Worm (Caenorhabditis elegans) whole organism, late embryonic: ENCODE measurements around the gene C48D1.1.

Experiments used
- C38D4.7 ChIP-seq: fragments of 200-800 bp; sonication (Bioruptor generic); optimal IDR thresholded peaks from 2 replicates; lab custom pipeline; 2018; ENCODE audit warnings: mild to moderate bottlenecking, missing genetic modification characterization, moderate library complexity, missing compliant biosample characterization
- F13H6.1 ChIP-seq: sonication (generic microtip); optimal IDR thresholded peaks from 2 replicates; lab custom pipeline; 2016; ENCODE audit warnings: missing genetic modification characterization, missing compliant biosample characterization
- Y22D7AL.16 ChIP-seq: sonication (generic microtip); optimal IDR thresholded peaks from 2 replicates; lab custom pipeline; 2016; ENCODE audit warnings: missing genetic modification characterization, missing compliant biosample characterization
- ceh-19 ChIP-seq: fragments of 200-800 bp; sonication (Bioruptor generic); optimal IDR thresholded peaks from 2 replicates; lab custom pipeline; 2018; ENCODE audit warnings: mild to moderate bottlenecking, missing genetic modification characterization, missing compliant biosample characterization
- ceh-24 ChIP-seq: sonication (generic microtip); optimal IDR thresholded peaks from 2 replicates; lab custom pipeline; 2016; ENCODE audit warnings: mild to moderate bottlenecking, missing genetic modification characterization, missing compliant biosample characterization
- ceh-31 ChIP-seq: sonication (generic microtip); optimal IDR thresholded peaks from 2 replicates; lab custom pipeline; 2016; ENCODE audit warnings: missing genetic modification characterization, missing compliant biosample characterization
- ceh-34 ChIP-seq: sonication (generic microtip); optimal IDR thresholded peaks from 2 replicates; lab custom pipeline; 2016; ENCODE audit warnings: mild to moderate bottlenecking, missing genetic modification characterization, missing compliant biosample characterization
- ceh-45 ChIP-seq: fragments of 200-800 bp; sonication (Bioruptor generic); IDR thresholded peaks from 2 replicates; pipeline ENCODE4 v1.3.6; 2022; ENCODE audit warnings: missing genetic modification reagents, missing genetic modification characterization, missing compliant biosample characterization
- ceh-48 ChIP-seq: sonication (generic microtip); optimal IDR thresholded peaks from 2 replicates; lab custom pipeline; 2016; ENCODE audit warnings: missing genetic modification characterization, inconsistent platforms, missing compliant biosample characterization
- ceh-6 ChIP-seq: fragments of 200-800 bp; sonication (Bioruptor generic); optimal IDR thresholded peaks from 2 replicates; lab custom pipeline; 2018; ENCODE audit warnings: mild to moderate bottlenecking, missing genetic modification characterization, missing compliant biosample characterization
- ceh-9 ChIP-seq: sonication (generic microtip); optimal IDR thresholded peaks from 2 replicates; lab custom pipeline; 2016; ENCODE audit warnings: mild to moderate bottlenecking, missing genetic modification characterization, inconsistent platforms, missing compliant biosample characterization
- dve-1 ChIP-seq: sonication (generic microtip); optimal IDR thresholded peaks from 2 replicates; lab custom pipeline; 2017; ENCODE audit warnings: antibody characterized with exemption, mild to moderate bottlenecking, missing genetic modification characterization, missing compliant biosample characterization
- elt-2 ChIP-seq: sonication (generic microtip); optimal IDR thresholded peaks from 2 replicates; lab custom pipeline; 2016; ENCODE audit warnings: missing genetic modification reagents, missing genetic modification characterization, missing compliant biosample characterization
- ets-4 ChIP-seq: sonication (generic microtip); optimal IDR thresholded peaks from 2 replicates; lab custom pipeline; 2016; ENCODE audit warnings: missing genetic modification characterization, missing compliant biosample characterization
- eyg-1 ChIP-seq: sonication (generic microtip); optimal IDR thresholded peaks from 2 replicates; lab custom pipeline; 2016; ENCODE audit warnings: missing genotype, missing genetic modification characterization, missing compliant biosample characterization
- fkh-10 ChIP-seq: fragments of 150-350 bp; optimal IDR thresholded peaks from 2 replicates; lab custom pipeline; 2014; ENCODE audit warnings: missing biosample characterization, missing genetic modification reagents, missing genetic modification characterization
- hlh-13 ChIP-seq: fragments of 200-800 bp; sonication (Bioruptor generic); optimal IDR thresholded peaks from 2 replicates; lab custom pipeline; 2018; ENCODE audit warnings: mild to moderate bottlenecking, missing genetic modification characterization, missing compliant biosample characterization
- hlh-30 ChIP-seq: sonication (generic microtip); optimal IDR thresholded peaks from 2 replicates; lab custom pipeline; 2017; ENCODE audit warnings: antibody characterized with exemption, missing genetic modification characterization, missing compliant biosample characterization; ENCODE audit not compliant: insufficient read depth
- hlh-8 ChIP-seq: sonication (generic microtip); optimal IDR thresholded peaks from 2 replicates; lab custom pipeline; 2016; ENCODE audit warnings: missing genotype, missing genetic modification characterization, missing compliant biosample characterization
- lim-6 ChIP-seq: sonication (generic microtip); optimal IDR thresholded peaks from 2 replicates; lab custom pipeline; 2016; ENCODE audit warnings: missing genetic modification characterization, missing compliant biosample characterization
- lin-11 ChIP-seq: fragments of 200-800 bp; sonication (Bioruptor generic); optimal IDR thresholded peaks from 2 replicates; lab custom pipeline; 2018; ENCODE audit warnings: mild to moderate bottlenecking, missing genetic modification characterization, missing compliant biosample characterization
- madf-2 ChIP-seq: sonication (generic microtip); optimal IDR thresholded peaks from 2 replicates; lab custom pipeline; 2017; ENCODE audit warnings: missing genetic modification characterization, missing compliant biosample characterization
- nhr-11 ChIP-seq: fragments of 150-350 bp; optimal IDR thresholded peaks from 2 replicates; lab custom pipeline; 2014; ENCODE audit warnings: missing biosample characterization, missing genetic modification characterization
- nhr-232 ChIP-seq: sonication (generic microtip); optimal IDR thresholded peaks from 2 replicates; lab custom pipeline; 2016; ENCODE audit warnings: missing genetic modification characterization, missing compliant biosample characterization
- npax-4 ChIP-seq: sonication (generic microtip); optimal IDR thresholded peaks from 2 replicates; lab custom pipeline; 2016; ENCODE audit warnings: missing genetic modification characterization, missing compliant biosample characterization
- odd-2 ChIP-seq: sonication (generic microtip); optimal IDR thresholded peaks from 2 replicates; lab custom pipeline; 2017; ENCODE audit warnings: antibody characterized with exemption, mild to moderate bottlenecking, missing genetic modification characterization, missing compliant biosample characterization
- pag-3 ChIP-seq: sonication (generic microtip); optimal IDR thresholded peaks from 2 replicates; lab custom pipeline; 2016; ENCODE audit warnings: missing compliant biosample characterization, missing genetic modification characterization, borderline replicate concordance
- pat-9 ChIP-seq: fragments of 200-800 bp; sonication (Bioruptor generic); optimal IDR thresholded peaks from 2 replicates; lab custom pipeline; 2018; ENCODE audit warnings: mild to moderate bottlenecking, missing genetic modification characterization, moderate library complexity, missing compliant biosample characterization
- pha-2 ChIP-seq: sonication (generic microtip); optimal IDR thresholded peaks from 2 replicates; lab custom pipeline; 2017; ENCODE audit warnings: mild to moderate bottlenecking, missing genetic modification characterization, missing compliant biosample characterization
- pros-1 ChIP-seq: fragments of 150-350 bp; optimal IDR thresholded peaks from 2 replicates; lab custom pipeline; 2014; ENCODE audit warnings: missing biosample characterization, missing genetic modification reagents, missing genetic modification characterization
- ref-2 ChIP-seq: sonication (generic microtip); optimal IDR thresholded peaks from 2 replicates; lab custom pipeline; 2016; ENCODE audit warnings: missing genetic modification characterization, missing compliant biosample characterization
- sdc-2 ChIP-seq: sonication (generic microtip); optimal IDR thresholded peaks from 2 replicates; lab custom pipeline; 2016; ENCODE audit warnings: missing genotype, missing genetic modification characterization, missing compliant biosample characterization
- sox-2 ChIP-seq: fragments of 200-800 bp; sonication (Bioruptor generic); IDR thresholded peaks from 2 replicates; pipeline ENCODE4 v1.3.6; 2022; ENCODE audit warnings: missing genetic modification reagents, missing genetic modification characterization, missing compliant biosample characterization
- sox-4 ChIP-seq: sonication (generic microtip); optimal IDR thresholded peaks from 2 replicates; lab custom pipeline; 2017; ENCODE audit warnings: mild to moderate bottlenecking, missing genetic modification characterization, inconsistent platforms, missing compliant biosample characterization
- unc-3 ChIP-seq, 2 experiments: fragments of 200-800 bp in 1 of 2; sonication (Bioruptor generic) in 1 of 2; sonication (generic microtip) in 1 of 2; conservative IDR thresholded peaks in 1 of 2; optimal IDR thresholded peaks in 1 of 2; 2 replicates each; pipeline versions ENCODE4 v1.3.6 to Lab custom; 2016 to 2022; ENCODE audit warnings: missing compliant biosample characterization in 2 of 2, missing genetic modification characterization in 2 of 2, missing genetic modification reagents in 1 of 2
- unc-42 ChIP-seq: sonication (generic microtip); optimal IDR thresholded peaks from 2 replicates; lab custom pipeline; 2016; ENCODE audit warnings: missing genotype, missing genetic modification characterization, missing compliant biosample characterization
- unc-55 ChIP-seq: sonication (generic microtip); optimal IDR thresholded peaks from 2 replicates; lab custom pipeline; 2017; ENCODE audit warnings: missing biosample characterization, missing genetic modification reagents, missing genetic modification characterization
- unc-86 ChIP-seq: sonication (generic microtip); optimal IDR thresholded peaks from 2 replicates; lab custom pipeline; 2016; ENCODE audit warnings: missing genetic modification characterization, missing compliant biosample characterization

C48D1.1 gene

ce11 chrIV:13221657-13222056 is 24.5 kb upstream of the C48D1.1 start, which contains the start of gene C48D1.5:
C48D1.5 (plus strand) TSS chrIV:13221957.
- no peak for TF ChIP-seq npax-4 (tag; lab: Kevin White, UChicago)
- TF ChIP-seq elt-2 (tag; lab: Kevin White, UChicago), result peak; percentile 88
- no peak for TF ChIP-seq ceh-48 (tag; lab: Kevin White, UChicago)
- TF ChIP-seq hlh-8 (tag; lab: Kevin White, UChicago), result no peak

ce11 chrIV:13220594-13220993 is 23.4 kb upstream of the C48D1.1 start:
- peak; percentile 75 for TF ChIP-seq unc-42 (tag; lab: Kevin White, UChicago)
- TF ChIP-seq ceh-19, result no peak

- TF ChIP-seq sox-4 (no peak), eyg-1 (no peak), C38D4.7 (GFP tag; lab: Kevin White, UChicago) (no peak), pha-2 (no peak), sox-2 (GFP tag; lab: Robert Waterston, UW) (no peak), pat-9 (no peak), pros-1 (tag; lab: Kevin White, UChicago) (no peak), F13H6.1 (no peak), ceh-6 (GFP tag; lab: Kevin White, UChicago) (no peak)
Observed at ce11 chrIV:13214466-13214865, 17.3 kb upstream of the C48D1.1 start, which contains the start of gene cho-1. cho-1 (minus strand) TSS chrIV:13214566.

DNA sequence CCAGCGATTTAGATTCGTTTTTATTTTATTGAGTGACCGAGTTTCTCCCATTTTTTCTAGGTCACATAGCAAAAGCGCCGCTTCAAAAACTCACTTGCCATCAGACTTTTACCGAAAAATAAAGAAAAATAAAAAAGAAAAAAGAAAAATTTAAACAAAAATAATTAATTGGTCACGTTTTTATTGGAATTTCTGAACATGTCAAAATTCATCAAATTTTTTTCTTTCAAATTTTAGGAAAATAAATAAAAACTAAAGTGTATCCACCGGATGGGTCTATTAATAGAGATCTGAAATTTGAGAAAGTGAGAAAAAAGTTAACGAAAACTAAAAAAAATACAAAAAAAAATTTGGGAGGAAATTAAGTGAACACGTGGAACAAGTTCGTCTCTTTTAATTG is 12.4 kb upstream of the C48D1.1 start, which contains the start of gene C48D1.9:
Gene C48D1.9 (minus strand): TSS at position 101 of the 400 bp plus-strand sequence.
- no peak for TF ChIP-seq pros-1 (tag; lab: Kevin White, UChicago)
- TF ChIP-seq ceh-9, result no peak
- no peak for TF ChIP-seq ceh-34
- no peak for TF ChIP-seq madf-2 (tag; lab: Kevin White, UChicago)
- TF ChIP-seq lin-11, result no peak
- TF ChIP-seq, all 69 proteins: peak for 0

DNA sequence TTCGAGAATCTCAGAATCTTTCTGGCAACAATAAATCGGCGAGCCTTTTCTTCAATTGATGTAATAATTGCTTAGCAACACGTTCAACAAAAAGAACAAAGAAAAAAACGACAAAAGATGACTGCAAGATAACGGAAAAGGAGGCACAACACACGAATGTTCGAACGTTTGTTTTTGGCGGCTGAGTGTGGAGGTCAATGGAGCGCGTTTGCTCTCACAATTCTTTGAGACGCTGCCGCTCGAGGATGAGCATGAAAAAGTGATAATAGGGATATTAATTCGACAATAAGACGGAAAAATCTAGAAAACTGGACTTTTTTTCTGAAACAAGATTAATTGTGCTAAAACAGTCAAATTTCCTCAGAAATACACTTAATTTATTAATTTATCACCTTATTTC is 8.7 kb upstream of the C48D1.1 start:
- TF ChIP-seq hlh-30 (tag; lab: Kevin White, UChicago) (no peak), ref-2 (peak; percentile 16), ceh-31 (tag; lab: Kevin White, UChicago) (peak; percentile 18)
- TF ChIP-seq, all 69 proteins: peak for 2

ce11 chrIV:13204037-13204436 is 6.9 kb upstream of the C48D1.1 start, which contains the start of gene ced-3:
ced-3 (minus strand) TSS chrIV:13204137.
- TF ChIP-seq fkh-10, result no peak
- TF ChIP-seq lin-11, result no peak
- TF ChIP-seq, all 69 proteins: peak for 0

DNA sequence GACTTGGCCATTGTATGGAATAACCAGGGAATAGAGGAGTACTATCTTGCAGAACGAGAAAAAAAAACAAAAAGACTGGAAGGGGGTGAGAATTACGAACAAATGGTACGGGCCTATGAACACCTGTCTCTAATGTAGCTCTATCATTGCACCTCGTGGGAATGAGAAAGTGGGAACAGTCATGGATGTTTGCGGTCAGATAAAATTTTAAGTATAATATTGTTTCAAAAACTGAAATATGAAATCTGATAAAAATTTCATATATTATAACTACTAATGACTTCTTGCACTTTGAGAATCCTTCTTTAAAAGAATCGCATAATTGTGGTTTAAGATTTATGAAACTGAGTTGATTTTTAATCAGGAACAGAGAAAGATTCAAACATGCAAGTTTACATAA is 3.9 kb downstream of the C48D1.1 start, which contains the start of gene F58D2.5:
Gene F58D2.5 (minus strand): TSS at position 101 of the 400 bp plus-strand sequence.
- no peak for TF ChIP-seq pag-3 (tag; lab: Kevin White, UChicago)
- TF ChIP-seq nhr-232 (tag; lab: Kevin White, UChicago), result no peak
- no peak for TF ChIP-seq ceh-19
- no peak for TF ChIP-seq ets-4 (tag; lab: Kevin White, UChicago)
- TF ChIP-seq ref-2, result no peak
- TF ChIP-seq unc-3 (GFP tag; conservative IDR thresholded peaks at IDR 0.05; lab: Robert Waterston, UW), result no peak
- TF ChIP-seq unc-3 (tag; optimal IDR thresholded peaks at IDR 0.05; lab: Kevin White, UChicago), result no peak

- TF ChIP-seq pag-3 (tag; lab: Kevin White, UChicago) (no peak), Y22D7AL.16 (no peak), unc-86 (tag; lab: Kevin White, UChicago) (no peak), ets-4 (tag; lab: Kevin White, UChicago) (no peak), madf-2 (tag; lab: Kevin White, UChicago) (no peak), nhr-11 (tag; lab: Kevin White, UChicago) (no peak), dve-1 (tag; lab: Kevin White, UChicago) (no peak), unc-3 (GFP tag; conservative IDR thresholded peaks at IDR 0.05; lab: Robert Waterston, UW) (no peak), unc-3 (tag; optimal IDR thresholded peaks at IDR 0.05; lab: Kevin White, UChicago) (no peak), ceh-45 (GFP tag; lab: Robert Waterston, UW) (no peak), unc-55 (no peak), lim-6 (no peak), pros-1 (tag; lab: Kevin White, UChicago) (no peak), eyg-1 (no peak), odd-2 (tag; lab: Kevin White, UChicago) (no peak), hlh-13 (GFP tag; lab: Kevin White, UChicago) (no peak), sdc-2 (tag; lab: Kevin White, UChicago) (no peak), ceh-24 (no peak), ref-2 (no peak)
Observed at ce11 chrIV:13190075-13190474, 7.1 kb downstream of the C48D1.1 start.
